Fruit fly (Drosophila melanogaster) S2 (cell line): Measurements from ENCODE around the gene kibra.

Source experiments
- CG8478 ChIP-seq: fragments of >200 bp; optimal IDR thresholded peaks from 2 replicates; lab custom pipeline; 2018
- CTCF ChIP-seq, 2 experiments: fragments of >200 bp; optimal IDR thresholded peaks; 2 replicates each; lab custom pipeline; 2018

The kibra gene

dm6 chr3R:14723671-14724500 is at the start of gene kibra:
Gene kibra, minus strand, starts transcription at chr3R:14724261.
- TF ChIP-seq CTCF (optimal IDR thresholded peaks at IDR 0.05; lab: Kevin White, UChicago) (peak; percentile 24 to 58), CG8478 (lab: Kevin White, UChicago) (no peak)

dm6 chr3R:14766439-14767025 is 42.5 kb upstream of the kibra start:
- no peak for TF ChIP-seq CG8478 (lab: Kevin White, UChicago)
- no peak for TF ChIP-seq CTCF (optimal IDR thresholded peaks at IDR 0.05; lab: Kevin White, UChicago)

dm6 chr3R:14765364-14765993 is 41.4 kb upstream of the kibra start:
- TF ChIP-seq CG8478 (lab: Kevin White, UChicago) = no peak
- TF ChIP-seq CTCF (optimal IDR thresholded peaks at IDR 0.05; lab: Kevin White, UChicago) = no peak

- TF ChIP-seq CTCF (optimal IDR thresholded peaks at IDR 0.05; lab: Kevin White, UChicago) = no peak
- TF ChIP-seq CG8478 (lab: Kevin White, UChicago) = no peak
Observed at dm6 chr3R:14764131-14764530, 40.1 kb upstream of the kibra start.

- TF ChIP-seq CG8478 (lab: Kevin White, UChicago) (no peak), CTCF (optimal IDR thresholded peaks at IDR 0.05; lab: Kevin White, UChicago) (no peak)
Observed at dm6 chr3R:14763487-14763886, 39.4 kb upstream of the kibra start.

- TF ChIP-seq CTCF (optimal IDR thresholded peaks at IDR 0.05; lab: Kevin White, UChicago) (no peak), CG8478 (lab: Kevin White, UChicago) (no peak)
Observed at dm6 chr3R:14761060-14761459, 37.0 kb upstream of the kibra start.

dm6 chr3R:14758331-14758730 is 34.3 kb upstream of the kibra start:
- TF ChIP-seq CG8478 (lab: Kevin White, UChicago) (no peak), CTCF (optimal IDR thresholded peaks at IDR 0.05; lab: Kevin White, UChicago) (no peak)

- TF ChIP-seq CTCF (optimal IDR thresholded peaks at IDR 0.05; lab: Kevin White, UChicago) (no peak), CG8478 (lab: Kevin White, UChicago) (no peak)
Observed at dm6 chr3R:14756040-14756439, 32.0 kb upstream of the kibra start.

dm6 chr3R:14754806-14755488 is 30.9 kb upstream of the kibra start:
- TF ChIP-seq CTCF (optimal IDR thresholded peaks at IDR 0.05; lab: Kevin White, UChicago) = no peak
- no peak for TF ChIP-seq CG8478 (lab: Kevin White, UChicago)

- TF ChIP-seq CG8478 (lab: Kevin White, UChicago) = no peak
Observed at dm6 chr3R:14754360-14754759, 30.3 kb upstream of the kibra start, which contains the start of gene CG7362. Gene CG7362, minus strand, starts transcription at chr3R:14754460.

dm6 chr3R:14751023-14751422 is 27.0 kb upstream of the kibra start, which contains the start of gene smp-30:
Gene smp-30, minus strand, starts transcription at chr3R:14751246.
- TF ChIP-seq CG8478 (lab: Kevin White, UChicago) (no peak), CTCF (optimal IDR thresholded peaks at IDR 0.05; lab: Kevin White, UChicago) (no peak)

dm6 chr3R:14749077-14749798 is 25.2 kb upstream of the kibra start:
- TF ChIP-seq CG8478 (lab: Kevin White, UChicago) = no peak
- no peak for TF ChIP-seq CTCF (optimal IDR thresholded peaks at IDR 0.05; lab: Kevin White, UChicago)

dm6 chr3R:14748323-14749076 is 24.4 kb upstream of the kibra start:
- TF ChIP-seq CG8478 (lab: Kevin White, UChicago) = no peak
- no peak for TF ChIP-seq CTCF (optimal IDR thresholded peaks at IDR 0.05; lab: Kevin White, UChicago)
